Fruit fly (Drosophila melanogaster): ENCODE results near the gene CheA86a.
A peak's percentile ranks its signal among the peaks of the same experiment; 100 is the strongest.

CheA86a gene

dm6 chr3R:11145135-11145534 lies at the start of gene CheA86a:
Gene CheA86a, minus strand, starts transcription at chr3R:11145235.
- TF ChIP-seq pdm3 (GFP tag; optimal IDR thresholded peaks at IDR 0.05) (no peak), CG3919 (GFP tag; optimal IDR thresholded peaks at IDR 0.05) (no peak), topi (GFP tag; optimal IDR thresholded peaks at IDR 0.05) (no peak), spab (GFP tag; optimal IDR thresholded peaks at IDR 0.05) (no peak), CG31627 (GFP tag; optimal IDR thresholded peaks at IDR 0.05) (no peak), salr (GFP tag; optimal IDR thresholded peaks at IDR 0.05) (no peak), CG7368 (GFP tag; optimal IDR thresholded peaks at IDR 0.05) (no peak), Sox102F (GFP tag; optimal IDR thresholded peaks at IDR 0.05) (no peak), Hr4 (GFP tag; optimal IDR thresholded peaks at IDR 0.05) (no peak), fkh (GFP tag; optimal IDR thresholded peaks at IDR 0.05) (no peak), CG32006 (GFP tag; optimal IDR thresholded peaks at IDR 0.05) (no peak), CG10631 (GFP tag; optimal IDR thresholded peaks at IDR 0.05) (no peak), Met (GFP tag; optimal IDR thresholded peaks at IDR 0.05) (no peak), OdsH (GFP tag; optimal IDR thresholded peaks at IDR 0.05) (no peak), dsx (GFP tag; optimal IDR thresholded peaks at IDR 0.05; ENCODE audit: poor library complexity, severe bottlenecking) (no peak), Ets21C (GFP tag; optimal IDR thresholded peaks at IDR 0.05) (no peak), CG6792 (GFP tag; optimal IDR thresholded peaks at IDR 0.05) (no peak), Sox15 (GFP tag; optimal IDR thresholded peaks at IDR 0.05) (no peak)

- no peak for TF ChIP-seq spab (GFP tag; optimal IDR thresholded peaks at IDR 0.05)
- TF ChIP-seq CG16779 (tag; optimal IDR thresholded peaks at IDR 0.05), result no peak
- TF ChIP-seq CG8632 (GFP tag; optimal IDR thresholded peaks at IDR 0.05), result no peak
- peak; percentile 47 for TF ChIP-seq fkh (GFP tag; optimal IDR thresholded peaks at IDR 0.05)
These were observed 33.3 kb upstream of the CheA86a start for dm6 chr3R:11178300-11178699.

- TF ChIP-seq Met (GFP tag; optimal IDR thresholded peaks at IDR 0.05) (no peak), Eip75B (GFP tag; optimal IDR thresholded peaks at IDR 0.05) (no peak), CG34406 (GFP tag; optimal IDR thresholded peaks at IDR 0.05) (no peak), Ets96B (tag; optimal IDR thresholded peaks at IDR 0.05) (no peak), CG7368 (GFP tag; optimal IDR thresholded peaks at IDR 0.05) (no peak), CG10669 (GFP tag; optimal IDR thresholded peaks at IDR 0.05) (no peak), Sox102F (GFP tag; optimal IDR thresholded peaks at IDR 0.05) (no peak), vri (GFP tag; optimal IDR thresholded peaks at IDR 0.05) (no peak), CG9139 (GFP tag; optimal IDR thresholded peaks at IDR 0.05) (no peak), fkh (GFP tag; optimal IDR thresholded peaks at IDR 0.05) (no peak), Eip78C (GFP tag) (no peak), CG3919 (GFP tag; optimal IDR thresholded peaks at IDR 0.05) (no peak), achi (GFP tag; optimal IDR thresholded peaks at IDR 0.05) (no peak), CG6792 (GFP tag; optimal IDR thresholded peaks at IDR 0.05) (no peak), eg (GFP tag; IDR thresholded peaks at IDR 0.05) (no peak)
These were observed 32.5 kb upstream of the CheA86a start for dm6 chr3R:11177579-11177978.

dm6 chr3R:11175777-11176176 lies 30.7 kb upstream of the CheA86a start:
- TF ChIP-seq CG10631 (GFP tag; optimal IDR thresholded peaks at IDR 0.05) (no peak), CG9139 (GFP tag; optimal IDR thresholded peaks at IDR 0.05) (no peak), Hr39 (GFP tag; optimal IDR thresholded peaks at IDR 0.05) (no peak), CG31627 (GFP tag; optimal IDR thresholded peaks at IDR 0.05) (no peak), Sox14 (GFP tag; optimal IDR thresholded peaks at IDR 0.05) (no peak), fd59A (GFP tag; optimal IDR thresholded peaks at IDR 0.05) (no peak), fkh (GFP tag; optimal IDR thresholded peaks at IDR 0.05) (no peak)

- TF ChIP-seq CG6792 (GFP tag; optimal IDR thresholded peaks at IDR 0.05) (no peak), vri (GFP tag; optimal IDR thresholded peaks at IDR 0.05) (peak; percentile 42), Hr4 (GFP tag; optimal IDR thresholded peaks at IDR 0.05) (no peak)
These were observed 30.3 kb upstream of the CheA86a start, which contains the start of the genes Ugt304A1 and Ugt303A1 for dm6 chr3R:11175308-11175707. Gene Ugt304A1, minus strand, starts transcription at chr3R:11175408. Gene Ugt303A1, plus strand, starts transcription at chr3R:11175529.

- TF ChIP-seq CG8632 (GFP tag; optimal IDR thresholded peaks at IDR 0.05) (no peak), net (GFP tag; optimal IDR thresholded peaks at IDR 0.05) (no peak), vri (GFP tag; optimal IDR thresholded peaks at IDR 0.05) (no peak), OdsH (GFP tag; optimal IDR thresholded peaks at IDR 0.05) (no peak), CG1621 (tag; optimal IDR thresholded peaks at IDR 0.05) (no peak), CG11294 (GFP tag; IDR thresholded peaks at IDR 0.05) (no peak), spab (GFP tag; optimal IDR thresholded peaks at IDR 0.05) (no peak), Blimp-1 (GFP tag; optimal IDR thresholded peaks at IDR 0.05) (no peak)
These were observed 28.1 kb upstream of the CheA86a start for dm6 chr3R:11173169-11173506.
